Fruit fly (Drosophila melanogaster): ENCODE results near the gene CG2926.

Gene CG2926

DNA sequence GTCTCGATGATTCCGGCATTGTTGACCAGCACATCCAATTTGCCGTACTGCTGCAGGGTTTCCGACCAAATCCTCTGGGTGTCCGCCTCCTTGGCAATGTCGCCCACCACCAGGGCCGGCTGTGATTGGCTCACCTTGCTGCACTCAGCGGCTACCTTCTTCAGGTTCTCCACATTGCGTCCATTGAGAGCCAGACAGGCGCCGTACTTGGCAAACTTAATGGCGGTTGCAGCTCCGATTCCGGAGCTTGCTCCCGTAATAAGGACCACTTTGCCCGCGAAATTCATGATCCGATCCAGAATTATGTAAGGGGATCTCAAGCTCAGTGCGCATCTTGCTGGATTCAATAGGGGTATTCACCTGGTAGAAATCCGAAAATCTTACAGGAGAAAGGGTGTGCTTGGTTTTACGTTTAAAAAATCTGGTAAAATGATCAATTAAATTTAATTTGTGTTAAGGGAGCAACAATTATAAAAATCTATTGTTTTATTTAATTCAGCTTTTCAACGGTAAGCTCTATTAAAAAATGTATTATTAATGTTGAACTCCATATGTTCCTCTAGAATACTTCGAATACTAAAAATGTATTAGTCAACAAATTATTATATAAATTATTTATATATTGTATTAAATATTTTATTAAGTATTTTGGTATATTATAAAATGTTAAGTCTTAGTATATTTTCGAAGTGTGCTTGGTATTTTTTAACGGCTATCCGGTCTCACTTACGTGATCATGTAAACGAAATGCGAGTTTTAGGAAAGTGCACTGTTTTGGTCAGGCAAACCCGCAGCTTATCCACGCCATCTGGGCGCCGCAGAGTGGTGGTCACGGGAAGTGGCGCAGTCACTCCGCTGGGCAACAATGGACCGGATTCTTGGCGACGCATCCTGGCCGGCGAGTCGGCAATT is 48.6 kb upstream of the CG2926 start, which contains the start of the genes CG31548 and CG12170 (continued):
- no peak for TF ChIP-seq CG6765 (GFP tag; optimal IDR thresholded peaks at IDR 0.05)
- TF ChIP-seq Dfd (GFP tag; optimal IDR thresholded peaks at IDR 0.05): no peak
- no peak for TF ChIP-seq stwl (tag; optimal IDR thresholded peaks at IDR 0.05)
- peak; percentile 31 for TF ChIP-seq gsb-n (tag; optimal IDR thresholded peaks at IDR 0.05)
- TF ChIP-seq CG34422 (GFP tag; IDR thresholded peaks at IDR 0.05): 0 out of 3 replicates have a peak, but pooled peaks have one; percentile 16
- peak; percentile 39; the same call in 1 of the 2 replicates for TF ChIP-seq E2f1 (GFP tag; IDR thresholded peaks at IDR 0.05)
- peak; percentile 14 for TF ChIP-seq Ets97D (GFP tag; optimal IDR thresholded peaks at IDR 0.05)
- TF ChIP-seq scrt (GFP tag; optimal IDR thresholded peaks at IDR 0.05): no peak
- TF ChIP-seq CG2712 (tag; optimal IDR thresholded peaks at IDR 0.05): peak; percentile 77
- TF ChIP-seq CG17359 (tag; optimal IDR thresholded peaks at IDR 0.05): peak; percentile 48
- TF ChIP-seq CG8290 (GFP tag; optimal IDR thresholded peaks at IDR 0.05): no peak
- no peak for TF ChIP-seq CG8290 (tag; optimal IDR thresholded peaks at IDR 0.05)
- TF ChIP-seq ham (GFP tag; IDR thresholded peaks at IDR 0.05): no peak
- no peak for TF ChIP-seq CG31224 (GFP tag; IDR thresholded peaks at IDR 0.05)
- no peak for TF ChIP-seq CG10321 (GFP tag; IDR thresholded peaks at IDR 0.05)
- TF ChIP-seq CG3065 (GFP tag; optimal IDR thresholded peaks at IDR 0.05): no peak
- no peak for TF ChIP-seq CG12299 (tag; optimal IDR thresholded peaks at IDR 0.05)
- no peak for TF ChIP-seq nau (GFP tag; optimal IDR thresholded peaks at IDR 0.05)
- TF ChIP-seq PHDP (tag; optimal IDR thresholded peaks at IDR 0.05): peak; percentile 70
- TF ChIP-seq ab (GFP tag; optimal IDR thresholded peaks at IDR 0.05): no peak
- no peak for TF ChIP-seq tll (GFP tag; optimal IDR thresholded peaks at IDR 0.05)
- TF ChIP-seq CG4424 (GFP tag; optimal IDR thresholded peaks at IDR 0.05): peak; percentile 49
- peak; percentile 64 for TF ChIP-seq Six4 (GFP tag; optimal IDR thresholded peaks at IDR 0.05)
- no peak for TF ChIP-seq CG32767 (GFP tag; IDR thresholded peaks at IDR 0.05)
- peak; percentile 15 for TF ChIP-seq YL-1 (GFP tag; optimal IDR thresholded peaks at IDR 0.05)
- TF ChIP-seq CG10274 (GFP tag; optimal IDR thresholded peaks at IDR 0.05): no peak
- peak; percentile 42 for TF ChIP-seq her (GFP tag; optimal IDR thresholded peaks at IDR 0.05)
- TF ChIP-seq CG12942 (GFP tag; optimal IDR thresholded peaks at IDR 0.05): peak; percentile 54
- TF ChIP-seq Antp (GFP tag; optimal IDR thresholded peaks at IDR 0.05): peak; percentile 9
- no peak for TF ChIP-seq btn (GFP tag; optimal IDR thresholded peaks at IDR 0.05)
- TF ChIP-seq CG30403 (GFP tag; optimal IDR thresholded peaks at IDR 0.05): peak; percentile 53
- no peak for TF ChIP-seq unc-4 (GFP tag; IDR thresholded peaks at IDR 0.05; ENCODE audit: partially characterized antibody)
- no peak for TF ChIP-seq Dp (GFP tag; optimal IDR thresholded peaks at IDR 0.05)
- TF ChIP-seq esg (GFP tag; conservative IDR thresholded peaks at IDR 0.05): peak; percentile 50
- no peak for TF ChIP-seq maf-S (GFP tag; optimal IDR thresholded peaks at IDR 0.05)
- TF ChIP-seq sisA (GFP tag; IDR thresholded peaks at IDR 0.05): 0 out of 2 replicates have a peak, but pooled peaks have one; percentile 6
- TF ChIP-seq CG7271 (tag; optimal IDR thresholded peaks at IDR 0.05): no peak
- no peak for TF ChIP-seq Sry-β (GFP tag; optimal IDR thresholded peaks at IDR 0.05)
- TF ChIP-seq usp (GFP tag; optimal IDR thresholded peaks at IDR 0.05): no peak
- TF ChIP-seq Hmx (GFP tag; optimal IDR thresholded peaks at IDR 0.05): no peak
- 0 out of 3 replicates have a peak, but pooled peaks have one; percentile 15 for TF ChIP-seq B-H1 (GFP tag; IDR thresholded peaks at IDR 0.05)
- TF ChIP-seq CG4707 (GFP tag; optimal IDR thresholded peaks at IDR 0.05): no peak
- 0 out of 2 replicates have a peak, but pooled peaks have one; percentile 14 for TF ChIP-seq H2.0 (GFP tag; IDR thresholded peaks at IDR 0.05)
- TF ChIP-seq CG2120 (GFP tag; optimal IDR thresholded peaks at IDR 0.05): peak; percentile 62
- TF ChIP-seq NFAT (GFP tag; IDR thresholded peaks at IDR 0.05): no peak
- no peak for TF ChIP-seq CG32772 (GFP tag; IDR thresholded peaks at IDR 0.05)
- peak; percentile 59; the same call in 1 of the 2 replicates for TF ChIP-seq CG32532 (GFP tag; IDR thresholded peaks at IDR 0.05)
- TF ChIP-seq grau (tag; optimal IDR thresholded peaks at IDR 0.05): peak; percentile 62
- peak; percentile 60 for TF ChIP-seq phol (tag; optimal IDR thresholded peaks at IDR 0.05)
